Fruit fly (Drosophila melanogaster): ENCODE measurements around the gene CG13692.

Gene CG13692

DNA sequence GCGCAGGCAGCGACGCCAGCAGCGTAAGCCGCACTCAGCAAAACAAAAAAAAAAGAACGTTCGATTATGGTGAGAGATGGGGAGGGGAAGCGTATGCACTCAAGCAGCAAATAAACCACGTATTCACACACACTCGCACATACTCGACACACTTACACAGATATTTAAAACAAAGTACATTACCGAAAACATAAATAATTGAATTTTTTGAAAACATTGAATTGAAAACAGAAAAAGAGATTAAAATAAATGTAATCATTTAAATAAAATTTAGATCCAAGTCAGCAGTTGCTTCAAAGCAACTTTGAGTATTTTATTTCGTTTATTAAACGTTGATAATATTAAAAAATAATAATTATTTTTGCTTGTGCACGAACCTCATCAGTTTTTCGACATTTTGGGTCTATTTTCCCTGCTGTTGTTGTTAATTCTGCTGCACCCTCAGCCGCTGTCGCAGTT lies 49.5 kb downstream of the CG13692 start (continued):
- no peak for TF ChIP-seq dati (GFP tag; IDR thresholded peaks at IDR 0.05)
- no peak for TF ChIP-seq Awh (GFP tag; IDR thresholded peaks at IDR 0.05)
- TF ChIP-seq CG17912 (GFP tag; optimal IDR thresholded peaks at IDR 0.05) = no peak
- no peak for TF ChIP-seq MTF-1 (GFP tag; optimal IDR thresholded peaks at IDR 0.05; ENCODE audit: borderline replicate concordance)
- TF ChIP-seq CG14050 (GFP tag; IDR thresholded peaks at IDR 0.05) = no peak
- TF ChIP-seq CG18764 (GFP tag; optimal IDR thresholded peaks at IDR 0.05) = no peak
- no peak for TF ChIP-seq schlank (tag; optimal IDR thresholded peaks at IDR 0.05)
- no peak for TF ChIP-seq btn (GFP tag; optimal IDR thresholded peaks at IDR 0.05)
- no peak for TF ChIP-seq vnd (GFP tag; IDR thresholded peaks at IDR 0.05; ENCODE audit: partially characterized antibody)
- no peak for TF ChIP-seq wor (GFP tag; IDR thresholded peaks at IDR 0.05)
- TF ChIP-seq corto (GFP tag; optimal IDR thresholded peaks at IDR 0.05) = no peak
- TF ChIP-seq Xrp1 (GFP tag; IDR thresholded peaks at IDR 0.05) = peak; percentile 76; the same call in 1 of the 2 replicates
- no peak for TF ChIP-seq ftz-f1 (GFP tag; optimal IDR thresholded peaks at IDR 0.05)
- no peak for TF ChIP-seq zen2 (GFP tag; IDR thresholded peaks at IDR 0.05; ENCODE audit: partially characterized antibody)
- no peak for TF ChIP-seq HLH4C (GFP tag; IDR thresholded peaks at IDR 0.05; ENCODE audit: partially characterized antibody)
- peak; percentile 50 for TF ChIP-seq cwo (GFP tag; optimal IDR thresholded peaks at IDR 0.05)
- TF ChIP-seq Trl (optimal IDR thresholded peaks at IDR 0.05) = no peak
- TF ChIP-seq Trl (GFP tag; optimal IDR thresholded peaks at IDR 0.05) = no peak
- TF ChIP-seq Stat92E (GFP tag; optimal IDR thresholded peaks at IDR 0.05) = no peak
- TF ChIP-seq CG30020 (tag; optimal IDR thresholded peaks at IDR 0.05) = no peak

Data from whole organism, embryonic.